Worm (Caenorhabditis elegans) whole organism, L2 larva: Measurements from ENCODE around the gene C04G6.4.
A peak's percentile ranks its signal among the peaks of the same experiment; 100 is the strongest.

Experiments used
- C34F6.9 ChIP-seq: fragments of 150-350 bp; optimal IDR thresholded peaks from 2 replicates; lab custom pipeline; 2014; ENCODE audit warnings: missing biosample characterization, missing genetic modification characterization
- F13H6.1 ChIP-seq: sonication (generic microtip); optimal IDR thresholded peaks from 2 replicates; lab custom pipeline; 2016; ENCODE audit warnings: missing genetic modification characterization, missing compliant biosample characterization
- R02D3.7 ChIP-seq: fragments of 150-350 bp; optimal IDR thresholded peaks from 2 replicates; lab custom pipeline; 2014; ENCODE audit warnings: missing biosample characterization, missing genetic modification characterization
- Y55F3AM.14 ChIP-seq: fragments of 200-800 bp; sonication (Bioruptor generic); optimal IDR thresholded peaks from 2 replicates; lab custom pipeline; 2018; ENCODE audit warnings: mild to moderate bottlenecking, missing genetic modification characterization, missing compliant biosample characterization
- ZK546.5 ChIP-seq: sonication (generic microtip); optimal IDR thresholded peaks from 2 replicates; lab custom pipeline; 2017; ENCODE audit warnings: missing biosample characterization, missing genetic modification characterization
- alr-1 ChIP-seq: fragments of 150-350 bp; optimal IDR thresholded peaks from 2 replicates; lab custom pipeline; 2014; ENCODE audit warnings: missing biosample characterization, missing genetic modification characterization
- aly-2 ChIP-seq: fragments of 150-350 bp; optimal IDR thresholded peaks from 2 replicates; lab custom pipeline; 2014; ENCODE audit warnings: missing biosample characterization, missing genetic modification characterization
- ama-1 ChIP-seq: fragments of 150-350 bp; optimal IDR thresholded peaks from 2 replicates; lab custom pipeline; 2018; ENCODE audit warnings: inconsistent platforms
- blmp-1 ChIP-seq: sonication (generic microtip); optimal IDR thresholded peaks from 2 replicates; lab custom pipeline; 2017; ENCODE audit warnings: missing genetic modification characterization, mild to moderate bottlenecking, missing compliant biosample characterization, antibody characterized with exemption, moderate library complexity; ENCODE audit not compliant: insufficient read depth
- ceh-82 ChIP-seq: fragments of 150-350 bp; optimal IDR thresholded peaks from 2 replicates; lab custom pipeline; 2014; ENCODE audit warnings: missing biosample characterization, missing genetic modification characterization
- crh-2 ChIP-seq: sonication (generic microtip); optimal IDR thresholded peaks from 2 replicates; lab custom pipeline; 2017; ENCODE audit warnings: missing biosample characterization, missing genetic modification characterization
- dmd-4 ChIP-seq: sonication (generic microtip); optimal IDR thresholded peaks from 2 replicates; lab custom pipeline; 2017; ENCODE audit warnings: missing biosample characterization, missing genetic modification characterization
- egl-27 ChIP-seq: sonication (generic microtip); optimal IDR thresholded peaks from 3 replicates; lab custom pipeline; 2017; ENCODE audit warnings: missing biosample characterization, missing genetic modification reagents, missing genetic modification characterization
- elt-1 ChIP-seq: fragments of 150-350 bp; optimal IDR thresholded peaks from 2 replicates; lab custom pipeline; 2014; ENCODE audit warnings: missing biosample characterization, missing genetic modification characterization
- elt-3 ChIP-seq: sonication (generic microtip); optimal IDR thresholded peaks from 2 replicates; lab custom pipeline; 2017; ENCODE audit warnings: missing biosample characterization, missing genetic modification characterization
- fos-1 ChIP-seq: fragments of 150-350 bp; optimal IDR thresholded peaks from 2 replicates; lab custom pipeline; 2014; ENCODE audit warnings: missing biosample characterization, missing genetic modification characterization
- gmeb-1 ChIP-seq: fragments of 150-350 bp; optimal IDR thresholded peaks from 2 replicates; lab custom pipeline; 2014; ENCODE audit warnings: missing biosample characterization, missing genetic modification characterization
- lin-11 ChIP-seq: fragments of 150-350 bp; sonication (generic microtip); optimal IDR thresholded peaks from 2 replicates; lab custom pipeline; 2014; ENCODE audit warnings: missing biosample characterization, missing genetic modification characterization, inconsistent platforms, mixed read lengths
- lin-13 ChIP-seq: fragments of 150-350 bp; optimal IDR thresholded peaks from 2 replicates; lab custom pipeline; 2014; ENCODE audit warnings: missing biosample characterization, missing genetic modification reagents, missing genetic modification characterization
- lin-39 ChIP-seq: fragments of 150-350 bp; optimal IDR thresholded peaks from 2 replicates; lab custom pipeline; 2014; ENCODE audit warnings: missing biosample characterization, missing genetic modification reagents, missing genetic modification characterization
- lsy-2 ChIP-seq, 2 experiments: fragments of 150-350 bp in 1 of 2; sonication (generic microtip) in 1 of 2; optimal IDR thresholded peaks; 2 replicates each; lab custom pipeline; 2014 to 2017; ENCODE audit warnings: missing biosample characterization in 2 of 2, missing genetic modification characterization in 2 of 2
- mab-5 ChIP-seq: fragments of 150-350 bp; optimal IDR thresholded peaks from 2 replicates; lab custom pipeline; 2014; ENCODE audit warnings: missing biosample characterization, missing genetic modification characterization
- mbf-1 ChIP-seq: sonication (generic microtip); optimal IDR thresholded peaks from 2 replicates; lab custom pipeline; 2017; ENCODE audit warnings: missing biosample characterization, missing genetic modification characterization
- mdl-1 ChIP-seq, 2 experiments: fragments of 150-350 bp in 1 of 2; sonication (generic microtip) in 1 of 2; optimal IDR thresholded peaks; 2 replicates each; lab custom pipeline; 2017; ENCODE audit warnings: missing biosample characterization in 2 of 2, missing genetic modification characterization in 2 of 2
- nhr-10 ChIP-seq: sonication (generic microtip); optimal IDR thresholded peaks from 2 replicates; lab custom pipeline; 2017; ENCODE audit warnings: missing biosample characterization, missing genetic modification characterization
- nhr-11 ChIP-seq: fragments of 150-350 bp; optimal IDR thresholded peaks from 2 replicates; lab custom pipeline; 2014; ENCODE audit warnings: missing biosample characterization, missing genetic modification characterization
- nhr-12 ChIP-seq: fragments of 150-350 bp; optimal IDR thresholded peaks from 2 replicates; lab custom pipeline; 2014; ENCODE audit warnings: missing biosample characterization, missing genetic modification characterization
- nhr-129 ChIP-seq: fragments of 150-350 bp; optimal IDR thresholded peaks from 2 replicates; lab custom pipeline; 2014; ENCODE audit warnings: missing biosample characterization, missing genetic modification characterization
- nhr-21 ChIP-seq: fragments of 150-350 bp; optimal IDR thresholded peaks from 2 replicates; lab custom pipeline; 2014; ENCODE audit warnings: missing biosample characterization, missing genetic modification characterization
- nhr-23 ChIP-seq: fragments of 150-350 bp; optimal IDR thresholded peaks from 2 replicates; lab custom pipeline; 2014; ENCODE audit warnings: missing biosample characterization, missing genetic modification reagents, missing genetic modification characterization
- nhr-237 ChIP-seq: fragments of 150-350 bp; optimal IDR thresholded peaks from 2 replicates; lab custom pipeline; 2014; ENCODE audit warnings: missing biosample characterization, missing genetic modification characterization
- nhr-25 ChIP-seq: fragments of 150-350 bp; sonication (generic microtip); optimal IDR thresholded peaks from 3 replicates; lab custom pipeline; 2014; ENCODE audit warnings: missing biosample characterization, missing genetic modification characterization
- nhr-6 ChIP-seq: fragments of 150-350 bp; optimal IDR thresholded peaks from 2 replicates; lab custom pipeline; 2014; ENCODE audit warnings: missing biosample characterization, missing genetic modification characterization
- nhr-77 ChIP-seq: fragments of 150-350 bp; optimal IDR thresholded peaks from 2 replicates; lab custom pipeline; 2014; ENCODE audit warnings: missing biosample characterization, missing genetic modification characterization
- peb-1 ChIP-seq: fragments of 150-350 bp; optimal IDR thresholded peaks from 2 replicates; lab custom pipeline; 2014; ENCODE audit warnings: missing biosample characterization, missing genetic modification characterization
- sem-4 ChIP-seq: fragments of 150-350 bp; optimal IDR thresholded peaks from 2 replicates; lab custom pipeline; 2014; ENCODE audit warnings: missing biosample characterization, missing genetic modification reagents, missing genetic modification characterization
- skn-1 ChIP-seq: sonication (generic microtip); optimal IDR thresholded peaks from 2 replicates; lab custom pipeline; 2017; ENCODE audit warnings: missing biosample characterization, missing genetic modification characterization
- sma-3 ChIP-seq: sonication (generic microtip); optimal IDR thresholded peaks from 2 replicates; lab custom pipeline; 2016; ENCODE audit warnings: missing genetic modification reagents, missing genetic modification characterization, missing compliant biosample characterization
- sma-9 ChIP-seq, 2 experiments: fragments of 150-350 bp in 1 of 2; sonication (generic microtip) in 1 of 2; optimal IDR thresholded peaks; 2 replicates each; lab custom pipeline; 2014 to 2016; ENCODE audit warnings: missing genetic modification characterization in 2 of 2, mild to moderate bottlenecking in 1 of 2, missing biosample characterization in 1 of 2, missing compliant biosample characterization in 1 of 2, missing genetic modification reagents in 1 of 2, moderate library complexity in 1 of 2
- snpc-4 ChIP-seq: fragments of 150-350 bp; optimal IDR thresholded peaks from 2 replicates; lab custom pipeline; 2014; ENCODE audit warnings: missing biosample characterization, missing genetic modification characterization
- unc-39 ChIP-seq: fragments of 150-350 bp; optimal IDR thresholded peaks from 2 replicates; lab custom pipeline; 2014; ENCODE audit warnings: missing biosample characterization, missing genetic modification characterization
- unc-55 ChIP-seq: fragments of 150-350 bp; sonication (generic microtip); optimal IDR thresholded peaks from 3 replicates; lab custom pipeline; 2014; ENCODE audit warnings: missing biosample characterization, missing genetic modification reagents, missing genetic modification characterization
- unc-62 ChIP-seq: fragments of 150-350 bp; optimal IDR thresholded peaks from 2 replicates; lab custom pipeline; 2014; ENCODE audit warnings: missing biosample characterization, missing genetic modification reagents, missing genetic modification characterization
- zag-1 ChIP-seq: fragments of 150-350 bp; optimal IDR thresholded peaks from 2 replicates; lab custom pipeline; 2014; ENCODE audit warnings: missing biosample characterization, missing genetic modification characterization
- ztf-1 ChIP-seq: fragments of 200-800 bp; sonication (Bioruptor generic); conservative IDR thresholded peaks from 2 replicates; pipeline ENCODE4 v1.3.6; 2022; ENCODE audit warnings: missing genetic modification characterization, missing compliant biosample characterization
- ztf-11 ChIP-seq: sonication (generic microtip); optimal IDR thresholded peaks from 2 replicates; lab custom pipeline; 2017; ENCODE audit warnings: missing biosample characterization, missing genetic modification characterization
- ztf-4 ChIP-seq: fragments of 150-350 bp; optimal IDR thresholded peaks from 2 replicates; lab custom pipeline; 2014; ENCODE audit warnings: missing biosample characterization, missing genetic modification characterization

The C04G6.4 gene

DNA sequence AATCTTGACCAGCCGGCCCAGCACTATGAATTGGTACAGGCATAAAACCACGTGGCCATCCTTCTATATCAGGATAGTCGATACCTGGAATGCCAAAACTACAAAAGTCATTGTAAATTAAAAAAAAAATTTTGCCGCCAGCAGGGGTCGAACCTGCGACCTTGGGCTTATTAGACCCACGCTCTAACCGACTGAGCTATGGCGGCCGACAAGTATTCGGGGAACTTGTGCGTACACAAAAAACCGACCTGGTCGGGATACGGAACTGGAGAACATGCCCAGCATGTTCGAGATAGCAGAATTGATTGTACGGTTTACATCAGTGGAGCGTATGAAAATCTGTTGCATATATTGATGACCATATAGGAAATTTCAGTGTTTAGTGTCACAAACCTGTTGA, 25.9 kb downstream of the C04G6.4 start:
- TF ChIP-seq gmeb-1 (peak; percentile 62), nhr-77 (tag; lab: Kevin White, UChicago) (peak; percentile 24), nhr-23 (tag; lab: Kevin White, UChicago) (no peak), nhr-10 (tag; lab: Kevin White, UChicago) (no peak), lsy-2 (tag; optimal IDR thresholded peaks at IDR 0.05; lab: Kevin White, UChicago) (peak; percentile 63 to 81), ama-1 (lab: Kevin White, UChicago) (no peak), lin-11 (tag; lab: Kevin White, UChicago) (peak; percentile 44), mab-5 (tag; lab: Kevin White, UChicago) (no peak), nhr-25 (tag; lab: Kevin White, UChicago) (peak; percentile 26), snpc-4 (peak; percentile 98), nhr-21 (peak; percentile 45), ztf-4 (no peak), C34F6.9 (peak; percentile 35), zag-1 (tag; lab: Kevin White, UChicago) (no peak), sem-4 (peak; percentile 47), ZK546.5 (no peak), sma-9 (GFP tag; optimal IDR thresholded peaks at IDR 0.05; lab: Kevin White, UChicago) (peak; percentile 66), sma-9 (tag; optimal IDR thresholded peaks at IDR 0.05; lab: Kevin White, UChicago) (no peak), alr-1 (tag; lab: Kevin White, UChicago) (no peak), fos-1 (peak; percentile 30), peb-1 (tag; lab: Kevin White, UChicago) (no peak), ztf-1 (GFP tag; lab: Robert Waterston, UW) (no peak), nhr-11 (tag; lab: Kevin White, UChicago) (no peak), egl-27 (tag; lab: Kevin White, UChicago) (no peak), sma-3 (GFP tag; lab: Kevin White, UChicago) (peak; percentile 73), dmd-4 (no peak), nhr-129 (tag; lab: Kevin White, UChicago) (peak; percentile 61), mdl-1 (tag; optimal IDR thresholded peaks at IDR 0.05; lab: Kevin White, UChicago) (peak in 1 of 2 experiments; percentile 8), mbf-1 (tag; lab: Kevin White, UChicago) (no peak), crh-2 (tag; lab: Kevin White, UChicago) (peak; percentile 68), unc-55 (GFP tag; lab: Kevin White, UChicago) (no peak), lin-13 (peak; percentile 31), Y55F3AM.14 (GFP tag; lab: Kevin White, UChicago) (no peak), unc-39 (tag; lab: Kevin White, UChicago) (no peak), ztf-11 (no peak), F13H6.1 (tag; lab: Kevin White, UChicago) (peak; percentile 71), skn-1 (no peak), elt-1 (tag; lab: Kevin White, UChicago) (no peak), blmp-1 (no peak), ceh-82 (tag; lab: Kevin White, UChicago) (no peak)

DNA sequence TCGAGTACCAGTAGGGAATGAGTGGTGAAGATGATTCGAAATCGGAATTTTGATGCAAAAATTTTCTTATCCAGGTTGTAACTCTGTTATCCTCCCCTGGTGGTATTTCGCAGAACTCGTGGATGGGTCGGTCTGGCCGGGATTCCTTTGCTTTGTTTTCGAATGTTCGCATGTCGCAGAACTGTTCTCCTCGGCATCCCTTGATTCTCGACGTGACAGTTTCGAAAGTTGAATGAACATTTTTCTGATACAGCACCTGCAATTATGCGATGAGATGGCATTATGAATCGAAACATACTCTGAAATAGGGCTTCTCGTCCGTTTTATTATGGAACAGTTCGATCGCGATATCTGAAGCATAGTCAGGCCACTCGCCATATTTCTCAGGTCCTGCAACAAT, 27.0 kb downstream of the C04G6.4 start:
- TF ChIP-seq egl-27 (tag; lab: Kevin White, UChicago) (no peak), elt-3 (tag; lab: Kevin White, UChicago) (no peak)

DNA sequence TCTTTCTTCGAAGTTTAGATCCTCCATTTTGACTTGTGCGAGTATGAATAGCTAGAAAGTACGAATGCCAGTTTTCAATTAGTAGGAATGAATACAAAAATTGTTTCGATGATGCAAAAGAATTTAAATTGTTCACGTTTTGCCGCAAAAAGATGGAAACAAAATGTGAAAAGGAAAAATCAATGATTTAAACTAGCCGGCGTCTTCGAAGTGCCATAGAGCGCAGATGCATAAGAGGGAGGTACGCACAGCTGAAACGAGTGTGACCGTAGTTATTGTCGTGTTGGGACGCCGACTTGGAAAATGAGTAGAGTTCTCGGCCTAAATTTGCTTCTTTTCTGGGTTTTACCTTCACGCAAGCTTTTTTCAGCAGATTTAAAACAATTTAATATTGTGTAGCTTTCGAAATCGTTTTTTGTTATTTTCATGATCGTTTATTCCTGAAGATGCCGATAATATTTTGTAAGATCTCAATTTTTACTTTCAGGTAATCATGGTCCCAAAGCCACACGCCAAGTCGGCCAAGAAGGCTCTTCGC, 28.0 kb downstream of the C04G6.4 start, which contains the start of the genes ify-1 and rpl-22:
Gene ify-1 (minus strand): TSS at position 51 of the 538 bp plus-strand sequence.
Gene rpl-22 (plus strand): TSS at position 488 of the 538 bp plus-strand sequence.
- TF ChIP-seq C34F6.9 (peak; percentile 96), nhr-23 (tag; lab: Kevin White, UChicago) (no peak), R02D3.7 (peak; percentile 43), ZK546.5 (peak; percentile 83), sem-4 (peak; percentile 93), unc-55 (GFP tag; lab: Kevin White, UChicago) (peak; percentile 99), nhr-12 (tag; lab: Kevin White, UChicago) (no peak), alr-1 (tag; lab: Kevin White, UChicago) (no peak), lsy-2 (tag; optimal IDR thresholded peaks at IDR 0.05; lab: Kevin White, UChicago) (peak; percentile 98 to 100), mab-5 (tag; lab: Kevin White, UChicago) (peak; percentile 90), zag-1 (tag; lab: Kevin White, UChicago) (peak; percentile 78), nhr-237 (no peak), nhr-77 (tag; lab: Kevin White, UChicago) (peak; percentile 76), crh-2 (tag; lab: Kevin White, UChicago) (peak; percentile 98), elt-3 (tag; lab: Kevin White, UChicago) (no peak), fos-1 (peak; percentile 83), F13H6.1 (tag; lab: Kevin White, UChicago) (peak; percentile 92), egl-27 (tag; lab: Kevin White, UChicago) (peak; percentile 39), ztf-1 (GFP tag; lab: Robert Waterston, UW) (no peak), aly-2 (tag; lab: Kevin White, UChicago) (no peak), mdl-1 (tag; optimal IDR thresholded peaks at IDR 0.05; lab: Kevin White, UChicago) (peak in 1 of 2 experiments; percentile 51), elt-1 (tag; lab: Kevin White, UChicago) (no peak), peb-1 (tag; lab: Kevin White, UChicago) (no peak), lin-39 (tag; lab: Kevin White, UChicago) (no peak), unc-62 (peak; percentile 47), nhr-21 (peak; percentile 94), sma-3 (GFP tag; lab: Kevin White, UChicago) (peak; percentile 94), ama-1 (lab: Kevin White, UChicago) (peak; percentile 71), nhr-25 (tag; lab: Kevin White, UChicago) (peak; percentile 95), nhr-6 (tag; lab: Kevin White, UChicago) (peak; percentile 89), sma-9 (GFP tag; optimal IDR thresholded peaks at IDR 0.05; lab: Kevin White, UChicago) (peak; percentile 94), sma-9 (tag; optimal IDR thresholded peaks at IDR 0.05; lab: Kevin White, UChicago) (no peak), skn-1 (no peak)
